Fruit fly (Drosophila melanogaster) whole organism, embryonic: Measurements from ENCODE around the gene Pex16.

Source experiments
- Atf6 ChIP-seq: fragments of 200-800 bp; sonication (Bioruptor generic); IDR thresholded peaks from 2 replicates; pipeline ENCODE4 v1.3.6; 2022; ENCODE audit warnings: missing biosample characterization, missing genetic modification characterization
- BEAF-32 ChIP-seq: fragments of 200-800 bp; sonication (Bioruptor generic); optimal IDR thresholded peaks from 3 replicates; lab custom pipeline; 2017; ENCODE audit warnings: missing biosample characterization, missing genetic modification characterization, mild to moderate bottlenecking, moderate library complexity, missing genetic modification reagents
- CG1024 ChIP-seq: fragments of 200-800 bp; sonication (Bioruptor generic); IDR thresholded peaks from 2 replicates; pipeline ENCODE4 v1.3.6; 2022; ENCODE audit warnings: missing biosample characterization, missing genetic modification characterization
- CG10462 ChIP-seq: fragments of 200-800 bp; sonication (Bioruptor generic); optimal IDR thresholded peaks from 2 replicates; lab custom pipeline; 2016; ENCODE audit warnings: missing biosample characterization, missing genetic modification characterization
- CG11723 ChIP-seq: fragments of 200-800 bp; sonication (Bioruptor generic); optimal IDR thresholded peaks from 2 replicates; lab custom pipeline; 2017; ENCODE audit warnings: missing biosample characterization, mild to moderate bottlenecking, missing genetic modification characterization
- CG12299 ChIP-seq: fragments of 200-800 bp; sonication (Bioruptor generic); optimal IDR thresholded peaks from 2 replicates; lab custom pipeline; 2018; ENCODE audit warnings: missing biosample characterization, mild to moderate bottlenecking, missing genetic modification characterization
- CG13296 ChIP-seq: fragments of 200-800 bp; sonication (Bioruptor generic); optimal IDR thresholded peaks from 3 replicates; lab custom pipeline; 2018; ENCODE audit warnings: missing biosample characterization, mild to moderate bottlenecking, missing genetic modification characterization
- CG13424 ChIP-seq: fragments of 200-800 bp; sonication (Bioruptor generic); optimal IDR thresholded peaks from 2 replicates; lab custom pipeline; 2019; ENCODE audit warnings: missing biosample characterization, mild to moderate bottlenecking, missing genetic modification characterization, moderate library complexity
- CG14014 ChIP-seq: fragments of 200-800 bp; sonication (Bioruptor generic); IDR thresholded peaks from 2 replicates; pipeline ENCODE4 v1.3.6; 2022; ENCODE audit warnings: missing biosample characterization, missing genetic modification characterization
- CG15479 ChIP-seq: fragments of 200-800 bp; sonication (Bioruptor generic); optimal IDR thresholded peaks from 3 replicates; lab custom pipeline; 2019; ENCODE audit warnings: missing biosample characterization, mild to moderate bottlenecking, missing genetic modification characterization, moderate library complexity
- CG15514 ChIP-seq: fragments of 200-800 bp; sonication (Bioruptor generic); optimal IDR thresholded peaks from 3 replicates; lab custom pipeline; 2017; ENCODE audit warnings: missing biosample characterization, missing genetic modification characterization, mild to moderate bottlenecking, moderate library complexity, missing genetic modification reagents
- CG18262 ChIP-seq: fragments of 200-800 bp; optimal IDR thresholded peaks from 3 replicates; lab custom pipeline; 2019; ENCODE audit warnings: missing biosample characterization, mild to moderate bottlenecking, missing genetic modification characterization, moderate library complexity
- CG2202 ChIP-seq: fragments of 200-800 bp; sonication (Bioruptor generic); optimal IDR thresholded peaks from 2 replicates; lab custom pipeline; 2018; ENCODE audit warnings: missing biosample characterization, mild to moderate bottlenecking, missing genetic modification characterization
- CG34224 ChIP-seq: fragments of 200-800 bp; sonication (Bioruptor generic); IDR thresholded peaks from 3 replicates; pipeline ENCODE4 v1.3.6; 2022; ENCODE audit warnings: missing biosample characterization, missing genetic modification characterization; ENCODE audit not compliant: partially characterized antibody
- CG4820 ChIP-seq: fragments of 200-800 bp; sonication (Bioruptor generic); optimal IDR thresholded peaks from 3 replicates; lab custom pipeline; 2016; ENCODE audit warnings: missing biosample characterization, missing genetic modification characterization
- CG5953 ChIP-seq: fragments of 200-800 bp; sonication (Bioruptor generic); IDR thresholded peaks from 2 replicates; pipeline ENCODE4 v1.3.6; 2022; ENCODE audit warnings: missing biosample characterization, missing genetic modification characterization
- CG6689 ChIP-seq: fragments of 200-800 bp; sonication (Bioruptor generic); IDR thresholded peaks from 2 replicates; pipeline ENCODE4 v1.3.6; 2022; ENCODE audit warnings: missing biosample characterization, missing genetic modification characterization
- CG7271 ChIP-seq: fragments of 200-800 bp; sonication (Bioruptor generic); optimal IDR thresholded peaks from 2 replicates; lab custom pipeline; 2018; ENCODE audit warnings: missing biosample characterization, mild to moderate bottlenecking, missing genetic modification characterization, moderate library complexity
- CG8281 ChIP-seq: fragments of 200-800 bp; sonication (Bioruptor generic); optimal IDR thresholded peaks from 2 replicates; lab custom pipeline; 2018; ENCODE audit warnings: missing biosample characterization, mild to moderate bottlenecking, missing genetic modification characterization, moderate library complexity
- CG8924 ChIP-seq: fragments of 200-800 bp; optimal IDR thresholded peaks from 3 replicates; lab custom pipeline; 2019; ENCODE audit warnings: missing biosample characterization, mild to moderate bottlenecking, missing genetic modification characterization, moderate library complexity
- Camta ChIP-seq: fragments of 200-800 bp; sonication (Bioruptor generic); optimal IDR thresholded peaks from 2 replicates; lab custom pipeline; 2016; ENCODE audit warnings: missing biosample characterization, missing genetic modification characterization
- Deaf1 ChIP-seq: fragments of 200-800 bp; optimal IDR thresholded peaks from 3 replicates; lab custom pipeline; 2019; ENCODE audit warnings: missing biosample characterization, mild to moderate bottlenecking, missing genetic modification characterization, moderate library complexity
- Dp ChIP-seq: fragments of 200-800 bp; sonication (Bioruptor generic); optimal IDR thresholded peaks from 2 replicates; lab custom pipeline; 2018; ENCODE audit warnings: missing biosample characterization, mild to moderate bottlenecking, missing genetic modification characterization, moderate library complexity
- Ptx1 ChIP-seq: fragments of 200-800 bp; sonication (Bioruptor generic); IDR thresholded peaks from 2 replicates; pipeline ENCODE4 v1.3.6; 2022; ENCODE audit warnings: missing biosample characterization, missing genetic modification characterization
- Vsx1 ChIP-seq: fragments of 200-800 bp; sonication (Bioruptor generic); optimal IDR thresholded peaks from 2 replicates; lab custom pipeline; 2017; ENCODE audit warnings: missing biosample characterization, mild to moderate bottlenecking, missing genetic modification characterization, missing genetic modification reagents
- YL-1 ChIP-seq: fragments of 200-800 bp; sonication (Bioruptor generic); optimal IDR thresholded peaks from 3 replicates; lab custom pipeline; 2017; ENCODE audit warnings: missing biosample characterization, mild to moderate bottlenecking, missing genetic modification characterization
- aop ChIP-seq: fragments of 200-800 bp; sonication (Bioruptor generic); IDR thresholded peaks from 2 replicates; pipeline ENCODE4 v1.3.6; 2022; ENCODE audit warnings: missing biosample characterization, missing genetic modification characterization
- bbx ChIP-seq: fragments of 200-800 bp; sonication (Bioruptor generic); IDR thresholded peaks from 2 replicates; pipeline ENCODE4 v1.3.6; 2022; ENCODE audit warnings: missing biosample characterization, missing genetic modification characterization; ENCODE audit not compliant: partially characterized antibody
- bcd ChIP-seq: fragments of 200-800 bp; sonication (Bioruptor generic); optimal IDR thresholded peaks from 2 replicates; lab custom pipeline; 2017; ENCODE audit warnings: missing biosample characterization, mild to moderate bottlenecking, missing genetic modification characterization
- btn ChIP-seq: fragments of 200-800 bp; sonication (Bioruptor generic); optimal IDR thresholded peaks from 2 replicates; lab custom pipeline; 2016; ENCODE audit warnings: missing biosample characterization, missing genetic modification characterization
- cg ChIP-seq: fragments of 200-800 bp; sonication (Bioruptor generic); optimal IDR thresholded peaks from 3 replicates; lab custom pipeline; 2019; ENCODE audit warnings: missing biosample characterization, mild to moderate bottlenecking, missing genetic modification characterization, moderate library complexity
- dpn ChIP-seq, 2 experiments: fragments of 200-800 bp; sonication (Bioruptor generic); optimal IDR thresholded peaks; 3 replicates each; lab custom pipeline; 2016; ENCODE audit warnings: missing biosample characterization in 2 of 2, missing genetic modification characterization in 2 of 2
- fu2 ChIP-seq: fragments of 200-800 bp; sonication (Bioruptor generic); optimal IDR thresholded peaks from 2 replicates; lab custom pipeline; 2016; ENCODE audit warnings: missing biosample characterization, missing genetic modification characterization
- grau ChIP-seq: fragments of 200-800 bp; optimal IDR thresholded peaks from 3 replicates; lab custom pipeline; 2019; ENCODE audit warnings: missing biosample characterization, mild to moderate bottlenecking, missing genetic modification characterization, moderate library complexity
- jumu ChIP-seq: fragments of 200-800 bp; sonication (Bioruptor generic); optimal IDR thresholded peaks from 3 replicates; lab custom pipeline; 2016; ENCODE audit warnings: missing biosample characterization, missing genetic modification characterization
- knrl ChIP-seq: fragments of 200-800 bp; sonication (Bioruptor generic); IDR thresholded peaks from 3 replicates; pipeline ENCODE4 v1.3.6; 2022; ENCODE audit warnings: missing biosample characterization, missing genetic modification characterization; ENCODE audit not compliant: partially characterized antibody
- oc ChIP-seq: fragments of 200-800 bp; sonication (Bioruptor generic); optimal IDR thresholded peaks from 2 replicates; lab custom pipeline; 2018; ENCODE audit warnings: missing biosample characterization, mild to moderate bottlenecking, missing genetic modification characterization, moderate library complexity
- p53 ChIP-seq: fragments of 200-800 bp; sonication (Bioruptor generic); optimal IDR thresholded peaks from 2 replicates; lab custom pipeline; 2016; ENCODE audit warnings: missing biosample characterization, missing genetic modification characterization
- pzg ChIP-seq: fragments of 200-800 bp; sonication (Bioruptor generic); optimal IDR thresholded peaks from 3 replicates; lab custom pipeline; 2018; ENCODE audit warnings: missing biosample characterization, mild to moderate bottlenecking, missing genetic modification characterization, moderate library complexity
- shn ChIP-seq: fragments of 200-800 bp; sonication (Bioruptor generic); optimal IDR thresholded peaks from 3 replicates; lab custom pipeline; 2016; ENCODE audit warnings: missing biosample characterization, missing genetic modification characterization
- ssp ChIP-seq: fragments of 200-800 bp; sonication (Bioruptor generic); IDR thresholded peaks from 2 replicates; pipeline ENCODE4 v1.3.6; 2022; ENCODE audit warnings: missing biosample characterization, missing genetic modification characterization
- stc ChIP-seq: fragments of 200-800 bp; sonication (Bioruptor generic); IDR thresholded peaks from 2 replicates; pipeline ENCODE4 v1.3.6; 2022; ENCODE audit warnings: missing biosample characterization, missing genetic modification characterization
- tll ChIP-seq, 2 experiments: fragments of 200-800 bp in 1 of 2; fragments of >200 bp in 1 of 2; sonication (Bioruptor generic) in 1 of 2; optimal IDR thresholded peaks; 2 replicates each; lab custom pipeline; 2017 to 2019; ENCODE audit warnings: missing biosample characterization in 2 of 2, missing genetic modification characterization in 2 of 2, mild to moderate bottlenecking in 1 of 2, moderate library complexity in 1 of 2
- tna ChIP-seq: fragments of 200-800 bp; sonication (Bioruptor generic); IDR thresholded peaks from 2 replicates; pipeline ENCODE4 v1.3.6; 2022; ENCODE audit warnings: missing biosample characterization, missing genetic modification characterization; ENCODE audit not compliant: partially characterized antibody
- vfl ChIP-seq: fragments of 200-800 bp; sonication (Bioruptor generic); optimal IDR thresholded peaks from 2 replicates; lab custom pipeline; 2016; ENCODE audit warnings: missing biosample characterization, missing genetic modification characterization
- vnd ChIP-seq: fragments of 200-800 bp; sonication (Bioruptor generic); IDR thresholded peaks from 3 replicates; pipeline ENCODE4 v1.3.6; 2022; ENCODE audit warnings: missing biosample characterization, missing genetic modification characterization; ENCODE audit not compliant: partially characterized antibody
- zfh2 ChIP-seq: fragments of 200-800 bp; sonication (Bioruptor generic); optimal IDR thresholded peaks from 2 replicates; lab custom pipeline; 2016; ENCODE audit warnings: missing biosample characterization, missing genetic modification characterization

Gene Pex16

DNA sequence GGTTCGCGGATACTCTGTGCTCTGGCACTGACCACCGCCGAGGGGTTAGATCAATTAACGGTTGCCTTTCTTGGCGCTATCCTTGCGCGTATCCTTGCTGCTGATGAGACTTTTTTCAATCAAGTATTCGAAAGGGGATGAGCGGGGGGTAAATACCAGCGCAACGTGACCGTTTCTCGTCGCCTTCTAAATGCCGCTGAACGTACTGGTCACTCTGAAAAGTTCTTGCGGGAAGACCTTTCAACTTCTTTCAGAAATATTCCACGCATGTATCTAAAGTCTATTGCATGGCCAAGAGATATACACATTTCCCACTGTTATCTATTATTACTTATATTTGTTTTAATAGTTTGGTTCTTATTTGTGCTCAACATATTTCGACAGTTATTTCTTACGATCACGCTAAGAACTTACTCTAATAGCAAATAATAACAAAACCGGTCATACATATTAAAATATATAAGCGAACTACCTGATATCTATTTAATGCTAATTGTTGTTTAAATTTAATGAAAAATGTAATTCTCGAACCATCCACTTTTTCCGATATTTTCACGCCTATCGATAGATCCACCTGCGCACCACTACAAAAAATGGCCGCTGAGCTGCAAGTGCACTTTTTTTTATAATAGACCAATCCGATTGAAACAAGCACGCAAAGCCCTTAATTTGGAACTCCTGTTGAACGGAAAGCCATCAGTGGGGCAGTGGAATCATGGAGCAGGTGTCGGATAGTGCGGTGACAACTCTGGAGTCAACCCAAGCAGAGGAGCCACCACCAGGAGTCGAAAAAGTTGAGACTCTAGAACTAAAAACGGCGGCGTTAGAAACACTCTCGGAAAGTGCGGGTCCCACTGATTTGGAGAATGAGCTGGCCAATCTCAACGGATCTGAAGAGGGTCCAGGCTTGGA is 31.3 kb upstream of the Pex16 start, which contains the start of the genes CG3634 and HIPP1 (continued):
- TF ChIP-seq CG12299 (tag; lab: Kevin White, UChicago) (no peak), YL-1 (peak; percentile 72), ssp (GFP tag; lab: Robert Waterston, UW) (peak; percentile 72), CG13424 (tag; lab: Kevin White, UChicago) (peak; percentile 1), CG7271 (tag; lab: Kevin White, UChicago) (no peak), CG1024 (GFP tag; lab: Robert Waterston, UW) (no peak), BEAF-32 (peak; percentile 84), CG5953 (no peak), Atf6 (0 out of 2 replicates have a peak, but pooled peaks have one; percentile 34), dpn (GFP tag; optimal IDR thresholded peaks at IDR 0.05; lab: Kevin White, UChicago) (no peak), CG4820 (GFP tag; lab: Kevin White, UChicago) (no peak), jumu (no peak), zfh2 (GFP tag; lab: Kevin White, UChicago) (no peak), vfl (no peak), CG14014 (no peak), shn (GFP tag; lab: Kevin White, UChicago) (no peak), p53 (no peak), stc (no peak), CG2202 (tag; lab: Kevin White, UChicago) (no peak), CG11723 (GFP tag; lab: Kevin White, UChicago) (no peak), fu2 (GFP tag; lab: Kevin White, UChicago) (no peak), knrl (GFP tag; lab: Robert Waterston, UW) (peak; percentile 67; the same call in 2 of the 3 replicates), tna (GFP tag; lab: Robert Waterston, UW) (no peak), Deaf1 (no peak), CG13296 (GFP tag; lab: Kevin White, UChicago) (no peak), CG15514 (GFP tag; lab: Kevin White, UChicago) (peak; percentile 22), btn (GFP tag; lab: Kevin White, UChicago) (no peak), oc (tag; lab: Kevin White, UChicago) (no peak), cg (GFP tag; lab: Kevin White, UChicago) (no peak), Camta (GFP tag; lab: Kevin White, UChicago) (no peak), pzg (peak; percentile 60), CG6689 (0 out of 2 replicates have a peak, but pooled peaks have one; percentile 5), CG10462 (GFP tag; lab: Kevin White, UChicago) (no peak), Ptx1 (GFP tag; lab: Robert Waterston, UW) (no peak), Vsx1 (no peak), CG34224 (GFP tag; lab: Robert Waterston, UW) (peak; percentile 73), CG8924 (tag; lab: Kevin White, UChicago) (peak; percentile 11), aop (GFP tag; lab: Robert Waterston, UW) (no peak), tll (GFP tag; optimal IDR thresholded peaks at IDR 0.05; lab: Kevin White, UChicago) (no peak), bcd (GFP tag; lab: Kevin White, UChicago) (no peak), CG18262 (tag; lab: Kevin White, UChicago) (no peak), grau (no peak), bbx (peak; percentile 44), CG15479 (GFP tag; lab: Kevin White, UChicago) (no peak), Dp (GFP tag; lab: Kevin White, UChicago) (peak; percentile 35), CG8281 (tag; lab: Kevin White, UChicago) (no peak), vnd (GFP tag; lab: Robert Waterston, UW) (peak; percentile 68; the same call in 2 of the 3 replicates)
